Fruit fly (Drosophila melanogaster) whole organism: ENCODE data around the gene orion.

Experiments used
- CG8478 ChIP-seq: fragments of >200 bp; optimal IDR thresholded peaks from 2 replicates; lab custom pipeline; 2018; ENCODE audit warnings: inconsistent platforms
- EcR ChIP-seq, 2 experiments: fragments of >200 bp; optimal IDR thresholded peaks; 2 replicates each; lab custom pipeline; 2017; ENCODE audit warnings: missing biosample characterization in 2 of 2, missing genetic modification characterization in 2 of 2, missing genetic modification reagents in 2 of 2
- pan ChIP-seq: fragments of >200 bp; optimal IDR thresholded peaks from 2 replicates; lab custom pipeline; 2017
- psq ChIP-seq: fragments of >200 bp; optimal IDR thresholded peaks from 2 replicates; lab custom pipeline; 2017
- usp ChIP-seq: fragments of >200 bp; optimal IDR thresholded peaks from 2 replicates; lab custom pipeline; 2017; ENCODE audit warnings: missing biosample characterization, missing genetic modification characterization, mixed read lengths

DNA sequence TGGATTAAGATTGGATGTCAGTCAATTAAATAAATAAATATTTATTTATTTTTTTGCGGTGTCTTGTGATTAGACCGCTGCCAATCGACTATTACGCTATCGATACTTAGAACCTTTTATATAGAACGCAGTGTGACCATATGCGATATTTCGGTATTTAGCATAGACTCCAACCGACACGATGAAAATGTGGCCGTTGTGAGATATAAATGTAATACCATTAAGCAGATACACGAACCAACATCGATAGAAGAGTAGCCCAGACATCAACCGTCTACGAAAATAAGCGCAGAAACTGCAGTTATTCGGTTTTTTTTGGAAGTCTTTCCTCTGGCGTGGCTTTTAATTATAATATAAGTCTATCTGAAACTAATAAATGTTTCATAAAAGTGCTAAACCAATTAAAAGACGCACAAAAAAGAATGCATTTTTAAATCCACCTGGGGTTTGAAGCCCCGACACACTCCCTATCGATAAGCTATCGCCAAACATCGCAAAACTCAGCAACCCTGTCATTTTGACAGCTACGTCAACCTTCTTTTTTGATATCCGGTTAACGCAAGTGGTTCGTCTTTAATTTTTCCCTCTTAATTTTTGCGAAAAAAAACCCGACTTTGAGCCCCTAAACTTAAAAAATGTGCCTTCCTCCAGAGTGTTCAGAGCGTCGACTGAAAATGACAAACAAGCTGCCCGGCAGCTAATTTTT, 13.3 kb downstream of the orion start, which contains the start of the genes Dhdds and RpS14a:
- TF ChIP-seq psq (no peak), usp (GFP tag; lab: Kevin White, UChicago) (no peak), CG8478 (lab: Kevin White, UChicago) (no peak), EcR (GFP tag; optimal IDR thresholded peaks at IDR 0.05; lab: Kevin White, UChicago) (no peak), pan (no peak)
